Fruit fly (Drosophila melanogaster): Measurements from ENCODE around the gene eIF2Bbeta.

eIF2Bbeta gene

DNA sequence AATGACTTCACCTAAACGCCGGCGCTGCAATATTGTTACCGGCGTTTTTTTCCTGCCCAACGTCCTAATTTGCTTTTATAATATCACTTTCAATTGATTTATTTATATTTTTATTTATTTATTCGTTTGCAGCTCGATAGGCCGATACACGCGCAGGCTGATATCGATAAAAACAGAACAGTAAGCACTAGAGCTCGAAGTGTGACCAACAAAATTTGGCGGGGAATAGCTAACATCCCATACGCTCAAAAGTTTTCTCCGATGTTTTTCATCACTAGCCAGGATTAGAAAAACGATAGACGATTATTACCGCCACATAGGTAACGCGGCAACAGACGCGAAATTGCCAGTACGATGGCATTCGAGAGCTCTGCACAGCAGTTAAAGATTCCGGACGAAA is 9.4 kb downstream of the eIF2Bbeta start, which contains the start of the genes CG2685 and CG2694 (continued):
- TF ChIP-seq Pdp1 (GFP tag; optimal IDR thresholded peaks at IDR 0.05) (no peak), danr (GFP tag; IDR thresholded peaks at IDR 0.05) (no peak), CG12104 (GFP tag; optimal IDR thresholded peaks at IDR 0.05) (no peak), crp (GFP tag; optimal IDR thresholded peaks at IDR 0.05) (no peak), Sox102F (GFP tag; optimal IDR thresholded peaks at IDR 0.05) (no peak), CkIIα-i1 (GFP tag; IDR thresholded peaks at IDR 0.05) (no peak), nom (GFP tag; optimal IDR thresholded peaks at IDR 0.05) (no peak), inv (GFP tag; IDR thresholded peaks at IDR 0.05; ENCODE audit: partially characterized antibody) (peak; percentile 64), Opbp (GFP tag; IDR thresholded peaks at IDR 0.05; ENCODE audit: partially characterized antibody) (peak; percentile 81), vnd (GFP tag; IDR thresholded peaks at IDR 0.05; ENCODE audit: partially characterized antibody) (peak; percentile 67), fd3F (GFP tag; optimal IDR thresholded peaks at IDR 0.05) (no peak), CG3065 (GFP tag; optimal IDR thresholded peaks at IDR 0.05) (no peak), bigmax (GFP tag; optimal IDR thresholded peaks at IDR 0.05) (no peak), Sry-β (GFP tag; optimal IDR thresholded peaks at IDR 0.05) (peak; percentile 87), chif (GFP tag; optimal IDR thresholded peaks at IDR 0.05) (no peak), peb (GFP tag; IDR thresholded peaks at IDR 0.05) (no peak), ind (GFP tag; optimal IDR thresholded peaks at IDR 0.05) (no peak), ATbp (GFP tag; optimal IDR thresholded peaks at IDR 0.05) (no peak), CG5245 (GFP tag; optimal IDR thresholded peaks at IDR 0.05) (no peak), stwl (tag; optimal IDR thresholded peaks at IDR 0.05) (peak; percentile 68), CG31388 (GFP tag; optimal IDR thresholded peaks at IDR 0.05) (no peak), CG3995 (GFP tag; optimal IDR thresholded peaks at IDR 0.05) (peak; percentile 22), gcm2 (GFP tag; optimal IDR thresholded peaks at IDR 0.05) (no peak), CG32532 (GFP tag; IDR thresholded peaks at IDR 0.05) (0 out of 2 replicates have a peak, but pooled peaks have one; percentile 13), ro (GFP tag; IDR thresholded peaks at IDR 0.05) (no peak), CG3838 (GFP tag; optimal IDR thresholded peaks at IDR 0.05) (no peak), CG13287 (GFP tag; IDR thresholded peaks at IDR 0.05; ENCODE audit: partially characterized antibody) (peak; percentile 82), Trl (optimal IDR thresholded peaks at IDR 0.05) (no peak), Trl (GFP tag; optimal IDR thresholded peaks at IDR 0.05) (no peak), CG11696 (GFP tag; IDR thresholded peaks at IDR 0.05) (no peak), CG18476 (GFP tag; optimal IDR thresholded peaks at IDR 0.05) (no peak), dmrt99B (tag; optimal IDR thresholded peaks at IDR 0.05) (no peak), bbx (GFP tag; IDR thresholded peaks at IDR 0.05; ENCODE audit: partially characterized antibody) (peak; percentile 79), slbo (GFP tag; IDR thresholded peaks at IDR 0.05) (peak; percentile 21; the same call in 1 of the 2 replicates), Xrp1 (GFP tag; IDR thresholded peaks at IDR 0.05) (0 out of 2 replicates have a peak, but pooled peaks have one; percentile 7), Xbp1 (GFP tag; optimal IDR thresholded peaks at IDR 0.05) (no peak), CG12769 (tag; optimal IDR thresholded peaks at IDR 0.05) (no peak), Lhr (GFP tag; optimal IDR thresholded peaks at IDR 0.05) (peak; percentile 4), hkb (optimal IDR thresholded peaks at IDR 0.05) (no peak), hkb (GFP tag; IDR thresholded peaks at IDR 0.05) (no peak), CG15011 (GFP tag; optimal IDR thresholded peaks at IDR 0.05) (no peak), amos (GFP tag; IDR thresholded peaks at IDR 0.05; ENCODE audit: partially characterized antibody) (peak; percentile 80), CG4404 (GFP tag; IDR thresholded peaks at IDR 0.05) (no peak), Gsc (GFP tag; IDR thresholded peaks at IDR 0.05) (no peak), CG43689 (GFP tag; IDR thresholded peaks at IDR 0.05) (no peak), NC2β (GFP tag; optimal IDR thresholded peaks at IDR 0.05) (no peak), CG17328 (GFP tag; IDR thresholded peaks at IDR 0.05) (no peak), CG8924 (tag; optimal IDR thresholded peaks at IDR 0.05) (no peak), onecut (GFP tag; IDR thresholded peaks at IDR 0.05) (no peak), gfzf (GFP tag; optimal IDR thresholded peaks at IDR 0.05) (peak; percentile 65), CG4282 (GFP tag; optimal IDR thresholded peaks at IDR 0.05) (no peak)
